Worm (Caenorhabditis elegans) whole organism, L4 larva: ENCODE data around the gene eif-3.L.
A peak's percentile ranks its signal among the peaks of the same experiment; 100 is the strongest.

ENCODE experiments used
- D1046.2 ChIP-seq: fragments of 200-800 bp; sonication (Bioruptor generic); IDR thresholded peaks from 2 replicates; pipeline ENCODE4 v1.3.6; 2022; ENCODE audit warnings: missing genetic modification characterization, missing compliant biosample characterization
- F10B5.3 ChIP-seq: sonication (generic microtip); optimal IDR thresholded peaks from 2 replicates; lab custom pipeline; 2016; ENCODE audit warnings: mild to moderate bottlenecking, missing genetic modification characterization, missing compliant biosample characterization
- F37D6.2 ChIP-seq: sonication (generic microtip); optimal IDR thresholded peaks from 2 replicates; lab custom pipeline; 2016; ENCODE audit warnings: mild to moderate bottlenecking, missing genetic modification characterization, missing compliant biosample characterization
- T20F7.1 ChIP-seq: fragments of 200-800 bp; sonication (Bioruptor generic); optimal IDR thresholded peaks from 2 replicates; lab custom pipeline; 2018; ENCODE audit warnings: mild to moderate bottlenecking, missing genetic modification characterization, missing compliant biosample characterization
- Y48G9A.11 ChIP-seq: fragments of 200-800 bp; sonication (Bioruptor generic); IDR thresholded peaks from 2 replicates; pipeline ENCODE4 v1.3.6; 2022; ENCODE audit warnings: missing genetic modification reagents, missing genetic modification characterization, missing compliant biosample characterization
- aly-2 ChIP-seq: sonication (generic microtip); optimal IDR thresholded peaks from 2 replicates; lab custom pipeline; 2018; ENCODE audit warnings: missing biosample characterization, missing genetic modification characterization
- attf-4 ChIP-seq: sonication (generic microtip); optimal IDR thresholded peaks from 3 replicates; lab custom pipeline; 2017; ENCODE audit warnings: missing biosample characterization, missing genetic modification characterization
- ceh-82 ChIP-seq: sonication (generic microtip); optimal IDR thresholded peaks from 2 replicates; lab custom pipeline; 2017; ENCODE audit warnings: missing biosample characterization, missing genetic modification characterization
- daf-12 ChIP-seq: fragments of 150-350 bp; optimal IDR thresholded peaks from 2 replicates; lab custom pipeline; 2014; ENCODE audit warnings: missing biosample characterization, missing genetic modification reagents, missing genetic modification characterization
- daf-16 ChIP-seq, 3 experiments: sonication (generic microtip); optimal IDR thresholded peaks; 2 replicates each; lab custom pipeline; 2016 to 2017; ENCODE audit warnings: missing genetic modification characterization in 3 of 3, missing genetic modification reagents in 3 of 3, mild to moderate bottlenecking in 2 of 3, missing compliant biosample characterization in 2 of 3, missing biosample characterization in 1 of 3, moderate library complexity in 1 of 3
- dmd-8 ChIP-seq: fragments of 200-800 bp; sonication (Bioruptor generic); IDR thresholded peaks from 2 replicates; pipeline ENCODE4 v1.3.6; 2022; ENCODE audit warnings: missing genetic modification characterization, missing compliant biosample characterization
- dpl-1 ChIP-seq: fragments of 150-350 bp; optimal IDR thresholded peaks from 2 replicates; lab custom pipeline; 2014; ENCODE audit warnings: missing biosample characterization, missing genetic modification reagents, missing genetic modification characterization
- duxl-1 ChIP-seq: sonication (generic microtip); optimal IDR thresholded peaks from 2 replicates; lab custom pipeline; 2016; ENCODE audit warnings: mild to moderate bottlenecking, missing genetic modification characterization, moderate library complexity, missing compliant biosample characterization; ENCODE audit not compliant: poor library complexity
- dve-1 ChIP-seq: sonication (generic microtip); optimal IDR thresholded peaks from 2 replicates; lab custom pipeline; 2017; ENCODE audit warnings: antibody characterized with exemption, mild to moderate bottlenecking, missing genetic modification characterization, missing compliant biosample characterization; ENCODE audit not compliant: insufficient read depth
- egl-43 ChIP-seq: fragments of 200-800 bp; sonication (Bioruptor generic); IDR thresholded peaks from 2 replicates; pipeline ENCODE4 v1.3.6; 2022; ENCODE audit warnings: missing genetic modification reagents, missing genetic modification characterization, missing compliant biosample characterization
- fkh-10 ChIP-seq: fragments of 150-350 bp; optimal IDR thresholded peaks from 2 replicates; lab custom pipeline; 2014; ENCODE audit warnings: missing biosample characterization, missing genetic modification reagents, missing genetic modification characterization
- hlh-30 ChIP-seq: sonication (generic microtip); optimal IDR thresholded peaks from 2 replicates; lab custom pipeline; 2017; ENCODE audit warnings: antibody characterized with exemption, mild to moderate bottlenecking, missing genetic modification characterization, missing compliant biosample characterization; ENCODE audit not compliant: insufficient read depth
- jun-1 ChIP-seq: fragments of 150-350 bp; optimal IDR thresholded peaks from 2 replicates; lab custom pipeline; 2014; ENCODE audit warnings: missing biosample characterization, missing genetic modification reagents, missing genetic modification characterization
- lin-13 ChIP-seq: fragments of 150-350 bp; optimal IDR thresholded peaks from 2 replicates; lab custom pipeline; 2014; ENCODE audit warnings: missing biosample characterization, missing genetic modification reagents, missing genetic modification characterization
- lin-29 ChIP-seq: fragments of 200-800 bp; sonication (Bioruptor generic); IDR thresholded peaks from 2 replicates; pipeline ENCODE4 v1.3.6; 2022; ENCODE audit warnings: missing genetic modification reagents, missing genetic modification characterization, missing compliant biosample characterization
- madf-5 ChIP-seq, 2 experiments: fragments of 200-800 bp; sonication (Bioruptor generic); IDR thresholded peaks; 2 replicates each; pipeline ENCODE4 v1.3.6; 2022; ENCODE audit warnings: missing compliant biosample characterization in 2 of 2, missing genetic modification characterization in 2 of 2
- madf-9 ChIP-seq: fragments of 200-800 bp; sonication (Bioruptor generic); conservative IDR thresholded peaks from 2 replicates; pipeline ENCODE4 v1.3.6; 2022; ENCODE audit warnings: missing genetic modification reagents, missing genetic modification characterization, missing compliant biosample characterization
- mdl-1 ChIP-seq, 2 experiments: fragments of 150-350 bp in 1 of 2; sonication (generic microtip) in 1 of 2; optimal IDR thresholded peaks; 2 replicates each; lab custom pipeline; 2014 to 2017; ENCODE audit warnings: missing biosample characterization in 2 of 2, missing genetic modification characterization in 2 of 2
- mdt-29 ChIP-seq: fragments of 200-800 bp; sonication (Bioruptor generic); IDR thresholded peaks from 2 replicates; pipeline ENCODE4 v1.3.6; 2022; ENCODE audit warnings: missing genetic modification reagents, missing genetic modification characterization, missing compliant biosample characterization
- nhr-102 ChIP-seq: sonication (generic microtip); optimal IDR thresholded peaks from 2 replicates; lab custom pipeline; 2016; ENCODE audit warnings: mild to moderate bottlenecking, missing genetic modification characterization, moderate library complexity, missing compliant biosample characterization
- nhr-11 ChIP-seq: fragments of 150-350 bp; optimal IDR thresholded peaks from 2 replicates; lab custom pipeline; 2014; ENCODE audit warnings: missing biosample characterization, missing genetic modification characterization
- nhr-237 ChIP-seq: sonication (generic microtip); optimal IDR thresholded peaks from 2 replicates; lab custom pipeline; 2017; ENCODE audit warnings: missing biosample characterization, missing genetic modification characterization
- nhr-25 ChIP-seq: sonication (generic microtip); optimal IDR thresholded peaks from 2 replicates; lab custom pipeline; 2017; ENCODE audit warnings: missing genetic modification characterization, mild to moderate bottlenecking, missing compliant biosample characterization, antibody characterized with exemption, moderate library complexity, borderline replicate concordance; ENCODE audit not compliant: insufficient read depth
- nhr-48 ChIP-seq: sonication (generic microtip); optimal IDR thresholded peaks from 2 replicates; lab custom pipeline; 2016; ENCODE audit warnings: mild to moderate bottlenecking, missing genetic modification characterization, missing compliant biosample characterization
- nhr-6 ChIP-seq: fragments of 150-350 bp; optimal IDR thresholded peaks from 2 replicates; lab custom pipeline; 2014; ENCODE audit warnings: missing biosample characterization, missing genetic modification characterization
- php-3 ChIP-seq: fragments of 200-800 bp; sonication (Bioruptor generic); IDR thresholded peaks from 2 replicates; pipeline ENCODE4 v1.3.6; 2022; ENCODE audit warnings: missing genetic modification reagents, missing genetic modification characterization, missing compliant biosample characterization
- pqm-1 ChIP-seq: sonication (generic microtip); optimal IDR thresholded peaks from 2 replicates; lab custom pipeline; 2017; ENCODE audit warnings: missing biosample characterization, missing genetic modification characterization
- rbr-2 ChIP-seq: sonication (generic microtip); optimal IDR thresholded peaks from 2 replicates; lab custom pipeline; 2016; ENCODE audit warnings: missing genotype, missing genetic modification characterization, missing compliant biosample characterization
- saeg-2 ChIP-seq: fragments of 200-800 bp; sonication (Bioruptor generic); IDR thresholded peaks from 2 replicates; pipeline ENCODE4 v1.3.6; 2022; ENCODE audit warnings: missing genetic modification reagents, missing genetic modification characterization, missing compliant biosample characterization
- sdz-12 ChIP-seq: fragments of 200-800 bp; sonication (Bioruptor generic); optimal IDR thresholded peaks from 2 replicates; lab custom pipeline; 2018; ENCODE audit warnings: mild to moderate bottlenecking, missing genetic modification characterization, missing compliant biosample characterization
- skn-1 ChIP-seq: fragments of 150-350 bp; optimal IDR thresholded peaks from 2 replicates; lab custom pipeline; 2014; ENCODE audit warnings: missing biosample characterization, missing genetic modification characterization
- snpc-1.2 ChIP-seq: fragments of 200-800 bp; sonication (Bioruptor generic); IDR thresholded peaks from 2 replicates; pipeline ENCODE4 v1.3.6; 2022; ENCODE audit warnings: missing genetic modification reagents, missing genetic modification characterization, missing compliant biosample characterization
- spr-3 ChIP-seq: fragments of 200-800 bp; sonication (Bioruptor generic); optimal IDR thresholded peaks from 2 replicates; lab custom pipeline; 2018; ENCODE audit warnings: mild to moderate bottlenecking, missing genetic modification characterization, missing compliant biosample characterization
- unc-130 ChIP-seq: sonication (generic microtip); optimal IDR thresholded peaks from 2 replicates; lab custom pipeline; 2016; ENCODE audit warnings: missing genetic modification reagents, missing genetic modification characterization, missing compliant biosample characterization
- unc-62 ChIP-seq, 3 experiments: fragments of 150-350 bp in 1 of 3; sonication (generic microtip); optimal IDR thresholded peaks in 2 of 3; peaks in 1 of 3; 1 replicate in 1 of 3; 2 replicates in 2 of 3; lab custom pipeline; 2014 to 2017; ENCODE audit warnings: missing biosample characterization in 3 of 3, missing genetic modification characterization in 3 of 3, missing genetic modification reagents in 3 of 3, missing genotype in 1 of 3
- vab-7 ChIP-seq: fragments of 200-800 bp; sonication (Bioruptor generic); IDR thresholded peaks from 2 replicates; pipeline ENCODE4 v1.3.6; 2022; ENCODE audit warnings: missing genetic modification reagents, missing genetic modification characterization, missing compliant biosample characterization
- zag-1 ChIP-seq: fragments of 150-350 bp; optimal IDR thresholded peaks from 2 replicates; lab custom pipeline; 2014; ENCODE audit warnings: missing biosample characterization, missing genetic modification characterization
- zfp-2 ChIP-seq: sonication (generic microtip); optimal IDR thresholded peaks from 2 replicates; lab custom pipeline; 2016; ENCODE audit warnings: mild to moderate bottlenecking, missing genetic modification characterization, missing compliant biosample characterization
- zip-2 ChIP-seq: fragments of 150-350 bp; optimal IDR thresholded peaks from 2 replicates; lab custom pipeline; 2014; ENCODE audit warnings: missing biosample characterization, missing genetic modification characterization

eif-3.L gene

DNA sequence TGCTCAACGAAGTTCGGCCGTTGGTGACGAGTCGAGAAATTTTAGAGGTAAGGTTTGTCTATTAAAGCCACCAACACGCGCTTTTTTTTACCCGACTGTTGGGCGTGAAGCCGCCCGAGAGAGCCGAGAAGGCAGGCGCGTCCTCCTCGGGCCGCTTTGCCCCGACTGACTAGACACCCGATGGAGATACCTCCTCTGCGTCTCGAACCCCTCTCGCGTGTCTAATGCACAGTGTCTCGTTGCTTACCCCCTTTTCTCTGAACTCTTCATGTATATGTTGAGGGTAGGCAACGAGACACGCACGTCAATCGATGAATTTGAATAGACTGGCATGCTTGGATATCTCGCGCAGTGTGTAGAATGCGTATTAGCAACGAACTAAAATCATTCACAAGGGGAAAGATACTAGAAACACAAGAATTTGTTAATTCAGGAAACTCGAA, 39.5 kb upstream of the eif-3.L start (continued):
- peak; percentile 81 for TF ChIP-seq nhr-11 (tag; lab: Kevin White, UChicago)
- TF ChIP-seq spr-3 (GFP tag; lab: Kevin White, UChicago) = peak; percentile 94
- peak; percentile 44 for TF ChIP-seq zag-1 (tag; lab: Kevin White, UChicago)
- TF ChIP-seq dpl-1 (GFP tag; lab: Kevin White, UChicago) = peak; percentile 37
- peak; percentile 69 for TF ChIP-seq duxl-1 (tag; lab: Kevin White, UChicago)
- TF ChIP-seq attf-4 (tag; lab: Kevin White, UChicago) = no peak
- peak; percentile 95 for TF ChIP-seq Y48G9A.11 (GFP tag; lab: Robert Waterston, UW)
- TF ChIP-seq daf-12 (tag; lab: Kevin White, UChicago) = no peak
- TF ChIP-seq aly-2 = no peak
- TF ChIP-seq zip-2 (tag; lab: Kevin White, UChicago) = no peak
- TF ChIP-seq pqm-1 (tag; lab: Kevin White, UChicago) = peak; percentile 11
- TF ChIP-seq dmd-8 (GFP tag; lab: Robert Waterston, UW) = peak; percentile 98
- TF ChIP-seq nhr-237 (tag; lab: Kevin White, UChicago) = peak; percentile 42
- peak; percentile 100 for TF ChIP-seq sdz-12
- TF ChIP-seq nhr-6 (tag; lab: Kevin White, UChicago) = peak; percentile 40
- TF ChIP-seq, all 104 proteins: peak for 88

ce11 chrII:5660736-5661734, 38.8 kb upstream of the eif-3.L start, which contains the start of the genes ift-43 and mdt-26:
TSS of gene ift-43 (minus strand) at chrII:5660786.
TSS of gene mdt-26 (plus strand) at chrII:5661181.
- TF ChIP-seq unc-62 (GFP tag; optimal IDR thresholded peaks at IDR 0.05 in 1 of 2; lab: Kevin White, UChicago) (peak in 1 of 2 experiments; percentile 97), unc-62 (tag; optimal IDR thresholded peaks at IDR 0.05; lab: Kevin White, UChicago) (no peak), egl-43 (GFP tag; lab: Robert Waterston, UW) (peak; percentile 95), php-3 (GFP tag; lab: Robert Waterston, UW) (peak; percentile 50; the same call in 1 of the 2 replicates), T20F7.1 (no peak), zfp-2 (no peak), nhr-25 (peak; percentile 61), madf-9 (GFP tag; lab: Robert Waterston, UW) (peak; percentile 67), lin-29 (peak; percentile 49; the same call in 1 of the 2 replicates), nhr-48 (tag; lab: Kevin White, UChicago) (peak; percentile 35), fkh-10 (peak; percentile 63), rbr-2 (tag; lab: Kevin White, UChicago) (peak; percentile 76), skn-1 (no peak), hlh-30 (tag; lab: Kevin White, UChicago) (peak; percentile 79), nhr-6 (tag; lab: Kevin White, UChicago) (no peak), unc-130 (GFP tag; lab: Kevin White, UChicago) (no peak), ceh-82 (tag; lab: Kevin White, UChicago) (peak; percentile 34), vab-7 (GFP tag; lab: Robert Waterston, UW) (0 out of 2 replicates have a peak, but pooled peaks have one; percentile 42), F37D6.2 (tag; lab: Kevin White, UChicago) (peak; percentile 70), D1046.2 (GFP tag; lab: Robert Waterston, UW) (no peak), lin-13 (GFP tag; lab: Kevin White, UChicago) (peak; percentile 69), snpc-1.2 (GFP tag; lab: Robert Waterston, UW) (peak; percentile 75), nhr-11 (tag; lab: Kevin White, UChicago) (peak; percentile 69), mdt-29 (peak; percentile 65; the same call in 1 of the 2 replicates), jun-1 (tag; lab: Kevin White, UChicago) (peak; percentile 57), nhr-102 (tag; lab: Kevin White, UChicago) (peak; percentile 70), dmd-8 (GFP tag; lab: Robert Waterston, UW) (peak; percentile 74; the same call in 1 of the 2 replicates), saeg-2 (GFP tag; lab: Robert Waterston, UW) (peak; percentile 58; the same call in 1 of the 2 replicates), F10B5.3 (tag; lab: Kevin White, UChicago) (peak; percentile 42), daf-16 (GFP tag; optimal IDR thresholded peaks at IDR 0.05; lab: Kevin White, UChicago) (peak; percentile 36 to 59), daf-16 (tag; optimal IDR thresholded peaks at IDR 0.05; lab: Kevin White, UChicago) (peak; percentile 47), mdl-1 (tag; optimal IDR thresholded peaks at IDR 0.05; lab: Kevin White, UChicago) (peak; percentile 76 to 88), madf-5 (GFP tag; IDR thresholded peaks at IDR 0.05; lab: Robert Waterston, UW) (0 out of 4 replicates have a peak, but pooled peaks of 1 of the 2 experiments have one; percentile 30), dve-1 (tag; lab: Kevin White, UChicago) (peak; percentile 79)
